Fruit fly (Drosophila melanogaster) whole organism, embryonic: ENCODE measurements around the gene CG33258.

ENCODE experiments used
- CG10274 ChIP-seq: fragments of 200-800 bp; sonication (Bioruptor generic); optimal IDR thresholded peaks from 3 replicates; lab custom pipeline; 2017; ENCODE audit warnings: missing biosample characterization, mild to moderate bottlenecking, missing genetic modification characterization
- CG11504 ChIP-seq: fragments of 200-800 bp; sonication (Bioruptor generic); optimal IDR thresholded peaks from 3 replicates; lab custom pipeline; 2019; ENCODE audit warnings: missing biosample characterization, mild to moderate bottlenecking, missing genetic modification characterization, moderate library complexity
- CG12071 ChIP-seq: fragments of 200-800 bp; sonication (Bioruptor generic); optimal IDR thresholded peaks from 3 replicates; lab custom pipeline; 2018; ENCODE audit warnings: missing biosample characterization, mild to moderate bottlenecking, missing genetic modification characterization
- CG1602 ChIP-seq: fragments of 200-800 bp; sonication (Bioruptor generic); optimal IDR thresholded peaks from 3 replicates; lab custom pipeline; 2016; ENCODE audit warnings: missing biosample characterization, missing genetic modification characterization
- CG16779 ChIP-seq: fragments of 200-800 bp; sonication (Bioruptor generic); IDR thresholded peaks from 2 replicates; pipeline ENCODE4 v1.3.6; 2022; ENCODE audit warnings: missing biosample characterization, missing genetic modification characterization
- CG17186 ChIP-seq: fragments of 200-800 bp; sonication (Bioruptor generic); optimal IDR thresholded peaks from 3 replicates; lab custom pipeline; 2017; ENCODE audit warnings: missing biosample characterization, missing genetic modification reagents, missing genetic modification characterization
- CG17385 ChIP-seq: fragments of 200-800 bp; sonication (Bioruptor generic); optimal IDR thresholded peaks from 3 replicates; lab custom pipeline; 2018; ENCODE audit warnings: missing biosample characterization, mild to moderate bottlenecking, missing genetic modification characterization
- CG18619 ChIP-seq: fragments of 200-800 bp; sonication (Bioruptor generic); optimal IDR thresholded peaks from 3 replicates; lab custom pipeline; 2017; ENCODE audit warnings: missing biosample characterization, mild to moderate bottlenecking, missing genetic modification characterization
- CG2116 ChIP-seq: fragments of 200-800 bp; sonication (Bioruptor generic); optimal IDR thresholded peaks from 3 replicates; lab custom pipeline; 2018; ENCODE audit warnings: missing biosample characterization, mild to moderate bottlenecking, missing genetic modification characterization
- CG2129 ChIP-seq: fragments of 200-800 bp; sonication (Bioruptor generic); IDR thresholded peaks from 2 replicates; pipeline ENCODE4 v1.3.6; 2022; ENCODE audit warnings: missing biosample characterization, missing genetic modification characterization; ENCODE audit not compliant: partially characterized antibody
- CG2678 ChIP-seq: fragments of 200-800 bp; sonication (Bioruptor generic); optimal IDR thresholded peaks from 3 replicates; lab custom pipeline; 2019; ENCODE audit warnings: missing biosample characterization, mild to moderate bottlenecking, missing genetic modification characterization, moderate library complexity
- CG30431 ChIP-seq: fragments of 200-800 bp; sonication (Bioruptor generic); optimal IDR thresholded peaks from 2 replicates; lab custom pipeline; 2017; ENCODE audit warnings: missing biosample characterization, missing genetic modification characterization
- CG3065 ChIP-seq: fragments of 200-800 bp; sonication (Bioruptor generic); optimal IDR thresholded peaks from 2 replicates; lab custom pipeline; 2016; ENCODE audit warnings: missing biosample characterization, missing genetic modification characterization
- CG3995 ChIP-seq: fragments of 200-800 bp; sonication (Bioruptor generic); optimal IDR thresholded peaks from 3 replicates; lab custom pipeline; 2016; ENCODE audit warnings: missing biosample characterization, missing genetic modification characterization
- CG6254 ChIP-seq: fragments of 200-800 bp; sonication (Bioruptor generic); optimal IDR thresholded peaks from 3 replicates; lab custom pipeline; 2017; ENCODE audit warnings: mild to moderate bottlenecking, missing biosample characterization, missing genetic modification reagents, missing genetic modification characterization
- CG7745 ChIP-seq: fragments of 200-800 bp; sonication (Bioruptor generic); optimal IDR thresholded peaks from 2 replicates; lab custom pipeline; 2018; ENCODE audit warnings: missing biosample characterization, mild to moderate bottlenecking, missing genetic modification characterization, moderate library complexity
- CoRest ChIP-seq: fragments of 200-800 bp; sonication (Bioruptor generic); optimal IDR thresholded peaks from 3 replicates; lab custom pipeline; 2018; ENCODE audit warnings: missing biosample characterization, mild to moderate bottlenecking, missing genetic modification characterization, moderate library complexity
- D ChIP-seq, 2 experiments: fragments of 200-800 bp in 1 of 2; fragments of >200 bp in 1 of 2; sonication (Bioruptor generic) in 1 of 2; optimal IDR thresholded peaks; 2 replicates in 1 of 2; 3 replicates in 1 of 2; lab custom pipeline; 2017; ENCODE audit warnings: mild to moderate bottlenecking in 1 of 2, missing biosample characterization in 1 of 2, missing genetic modification characterization in 1 of 2, missing genetic modification reagents in 1 of 2
- Ets97D ChIP-seq: fragments of 200-800 bp; sonication (Bioruptor generic); optimal IDR thresholded peaks from 3 replicates; lab custom pipeline; 2016; ENCODE audit warnings: missing biosample characterization, missing genetic modification characterization
- Fer1 ChIP-seq: fragments of 200-800 bp; sonication (Bioruptor generic); optimal IDR thresholded peaks from 2 replicates; lab custom pipeline; 2017; ENCODE audit warnings: missing biosample characterization, mild to moderate bottlenecking, missing genetic modification characterization
- HHEX ChIP-seq: fragments of 200-800 bp; sonication (Bioruptor generic); optimal IDR thresholded peaks from 3 replicates; lab custom pipeline; 2017; ENCODE audit warnings: missing biosample characterization, mild to moderate bottlenecking, missing genetic modification characterization, missing genetic modification reagents
- HLH3B ChIP-seq: fragments of 200-800 bp; sonication (Bioruptor generic); IDR thresholded peaks from 2 replicates; pipeline ENCODE4 v1.3.6; 2022; ENCODE audit warnings: missing biosample characterization, missing genetic modification characterization
- Hey ChIP-seq: fragments of 200-800 bp; sonication (Bioruptor generic); optimal IDR thresholded peaks from 3 replicates; lab custom pipeline; 2018; ENCODE audit warnings: missing biosample characterization, mild to moderate bottlenecking, missing genetic modification characterization
- Hr51 ChIP-seq, 2 experiments: fragments of 200-800 bp; sonication (Bioruptor generic); optimal IDR thresholded peaks; 2 replicates in 1 of 2; 3 replicates in 1 of 2; lab custom pipeline; 2016 to 2018; ENCODE audit warnings: missing biosample characterization in 2 of 2, missing genetic modification characterization in 2 of 2, mild to moderate bottlenecking in 1 of 2, moderate library complexity in 1 of 2
- NK7.1 ChIP-seq: fragments of 200-800 bp; sonication (Bioruptor generic); optimal IDR thresholded peaks from 3 replicates; lab custom pipeline; 2016; ENCODE audit warnings: missing biosample characterization, missing genetic modification characterization
- Six4 ChIP-seq: fragments of 200-800 bp; sonication (Bioruptor generic); optimal IDR thresholded peaks from 2 replicates; lab custom pipeline; 2016; ENCODE audit warnings: missing biosample characterization, missing genetic modification characterization
- ara ChIP-seq: fragments of 200-800 bp; sonication (Bioruptor generic); IDR thresholded peaks from 2 replicates; pipeline ENCODE4 v1.3.6; 2022; ENCODE audit warnings: missing biosample characterization, missing genetic modification characterization
- ash1 ChIP-seq: fragments of 200-800 bp; sonication (Bioruptor generic); optimal IDR thresholded peaks from 2 replicates; lab custom pipeline; 2018; ENCODE audit warnings: missing biosample characterization, mild to moderate bottlenecking, missing genetic modification characterization
- ato ChIP-seq: fragments of 200-800 bp; sonication (Bioruptor generic); IDR thresholded peaks from 2 replicates; pipeline ENCODE4 v1.3.6; 2022; ENCODE audit warnings: missing biosample characterization, missing genetic modification characterization; ENCODE audit not compliant: partially characterized antibody
- az2 ChIP-seq: fragments of 200-800 bp; sonication (Bioruptor generic); optimal IDR thresholded peaks from 3 replicates; lab custom pipeline; 2016; ENCODE audit warnings: missing biosample characterization, missing genetic modification characterization
- bigmax ChIP-seq: fragments of 200-800 bp; sonication (Bioruptor generic); optimal IDR thresholded peaks from 2 replicates; lab custom pipeline; 2018; ENCODE audit warnings: missing biosample characterization, mild to moderate bottlenecking, missing genetic modification characterization
- chif ChIP-seq, 2 experiments: fragments of 200-800 bp; sonication (Bioruptor generic); optimal IDR thresholded peaks; 3 replicates each; lab custom pipeline; 2016; ENCODE audit warnings: missing biosample characterization in 2 of 2, missing genetic modification characterization in 2 of 2
- dimm ChIP-seq: fragments of 200-800 bp; sonication (Bioruptor generic); IDR thresholded peaks from 2 replicates; pipeline ENCODE4 v1.3.6; 2022; ENCODE audit warnings: missing biosample characterization, missing genetic modification characterization
- exex ChIP-seq: fragments of 200-800 bp; sonication (Bioruptor generic); optimal IDR thresholded peaks from 4 replicates; lab custom pipeline; 2018; ENCODE audit warnings: missing biosample characterization, mild to moderate bottlenecking, missing genetic modification characterization, moderate library complexity
- eyg ChIP-seq: fragments of 200-800 bp; sonication (Bioruptor generic); optimal IDR thresholded peaks from 3 replicates; lab custom pipeline; 2016; ENCODE audit warnings: missing biosample characterization, missing genetic modification characterization
- insv ChIP-seq, 2 experiments: fragments of 200-800 bp; sonication (Bioruptor generic); optimal IDR thresholded peaks; 3 replicates each; lab custom pipeline; 2016 to 2018; ENCODE audit warnings: missing biosample characterization in 2 of 2, missing genetic modification characterization in 2 of 2
- nau ChIP-seq: fragments of 200-800 bp; sonication (Bioruptor generic); optimal IDR thresholded peaks from 3 replicates; lab custom pipeline; 2017; ENCODE audit warnings: missing biosample characterization, mild to moderate bottlenecking, missing genetic modification characterization, missing genetic modification reagents
- nerfin-2 ChIP-seq: fragments of 200-800 bp; sonication (Bioruptor generic); IDR thresholded peaks from 2 replicates; pipeline ENCODE4 v1.3.6; 2022; ENCODE audit warnings: missing biosample characterization, missing genetic modification characterization; ENCODE audit not compliant: partially characterized antibody
- pan ChIP-seq, 4 experiments: fragments of >200 bp in 3 of 4; fragments of 200-800 bp in 1 of 4; sonication (Bioruptor generic) in 1 of 4; optimal IDR thresholded peaks in 3 of 4; IDR thresholded peaks in 1 of 4; 2 replicates each; pipeline versions ENCODE4 v1.3.6 to Lab custom; 2017 to 2022; ENCODE audit warnings: missing biosample characterization in 2 of 4, missing genetic modification characterization in 2 of 4, mixed read lengths in 1 of 4
- slp2 ChIP-seq: fragments of 200-800 bp; sonication (Bioruptor generic); optimal IDR thresholded peaks from 2 replicates; lab custom pipeline; 2016; ENCODE audit warnings: missing biosample characterization, missing genetic modification characterization
- trem ChIP-seq: fragments of 200-800 bp; optimal IDR thresholded peaks from 3 replicates; lab custom pipeline; 2019; ENCODE audit warnings: missing biosample characterization, mild to moderate bottlenecking, missing genetic modification characterization, moderate library complexity
- tup ChIP-seq: fragments of 200-800 bp; sonication (Bioruptor generic); optimal IDR thresholded peaks from 2 replicates; lab custom pipeline; 2016; ENCODE audit warnings: missing biosample characterization, mild to moderate bottlenecking, missing genetic modification characterization, moderate library complexity
- tx ChIP-seq: fragments of 200-800 bp; sonication (Bioruptor generic); optimal IDR thresholded peaks from 2 replicates; lab custom pipeline; 2016; ENCODE audit warnings: missing biosample characterization, missing genetic modification characterization
- vnd ChIP-seq: fragments of 200-800 bp; sonication (Bioruptor generic); IDR thresholded peaks from 3 replicates; pipeline ENCODE4 v1.3.6; 2022; ENCODE audit warnings: missing biosample characterization, missing genetic modification characterization; ENCODE audit not compliant: partially characterized antibody
- vvl ChIP-seq: fragments of 200-800 bp; sonication (Bioruptor generic); IDR thresholded peaks from 2 replicates; pipeline ENCODE4 v1.3.6; 2022; ENCODE audit warnings: missing biosample characterization, missing genetic modification characterization
- wdn ChIP-seq: fragments of 200-800 bp; sonication (Bioruptor generic); IDR thresholded peaks from 2 replicates; pipeline ENCODE4 v1.3.6; 2022; ENCODE audit warnings: missing biosample characterization, missing genetic modification characterization
- zen2 ChIP-seq: fragments of 200-800 bp; sonication (Bioruptor generic); IDR thresholded peaks from 3 replicates; pipeline ENCODE4 v1.3.6; 2022; ENCODE audit warnings: missing biosample characterization, missing genetic modification characterization; ENCODE audit not compliant: partially characterized antibody

CG33258 gene

DNA sequence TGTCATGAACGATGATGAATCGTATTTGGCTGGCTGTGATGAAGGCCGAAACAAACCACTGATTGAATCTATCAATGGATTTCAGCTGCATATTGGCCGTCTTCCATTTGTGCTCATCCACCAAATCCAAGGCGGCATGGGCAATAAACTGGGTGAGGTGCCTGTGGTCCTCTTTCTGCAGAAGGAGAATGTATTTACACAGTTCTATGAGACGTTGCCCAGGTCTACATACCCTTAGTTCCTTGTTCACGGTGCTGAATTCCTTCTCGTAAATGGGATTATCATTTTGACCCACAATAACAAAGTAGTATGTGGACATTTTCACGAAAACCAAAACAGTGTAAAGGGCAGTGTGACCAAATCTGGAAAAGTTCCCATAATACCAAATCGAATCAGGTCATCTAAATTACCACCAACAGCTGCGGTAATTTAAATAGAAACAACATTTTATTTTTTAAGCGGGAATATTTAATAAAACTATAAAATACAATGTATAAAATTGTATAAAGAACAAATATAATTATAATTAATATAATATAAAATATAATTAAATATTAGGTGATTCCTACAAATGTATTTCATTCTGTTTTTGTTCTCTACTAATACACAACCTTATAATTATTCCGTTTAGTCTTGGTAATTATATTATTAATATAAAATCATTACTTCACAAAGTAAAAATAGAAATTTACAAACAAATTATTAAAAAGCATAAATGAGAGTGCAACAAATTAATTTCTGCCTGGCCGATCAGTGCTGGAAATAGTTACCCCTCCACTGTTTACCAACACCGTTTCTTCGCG, 49.1 kb downstream of the CG33258 start, which contains the start of the genes Trs20 and elg1 (continued):
- TF ChIP-seq D (optimal IDR thresholded peaks at IDR 0.05; lab: Kevin White, UChicago): no peak
- TF ChIP-seq D (GFP tag; optimal IDR thresholded peaks at IDR 0.05; lab: Kevin White, UChicago): peak; percentile 17
- TF ChIP-seq CoRest (tag; lab: Kevin White, UChicago): peak; percentile 74
- no peak for TF ChIP-seq CG7745
- no peak for TF ChIP-seq CG17186 (GFP tag; lab: Kevin White, UChicago)
- TF ChIP-seq tx (GFP tag; lab: Kevin White, UChicago): no peak
- peak; percentile 56 for TF ChIP-seq trem (tag; lab: Kevin White, UChicago)
- no peak for TF ChIP-seq vnd (GFP tag; lab: Robert Waterston, UW)
- no peak for TF ChIP-seq nau (GFP tag; lab: Kevin White, UChicago)
- TF ChIP-seq CG3065 (GFP tag; lab: Kevin White, UChicago): no peak
- peak; percentile 54; the same call in 1 of the 2 replicates for TF ChIP-seq HLH3B (GFP tag; lab: Robert Waterston, UW)
- TF ChIP-seq vvl (GFP tag; lab: Robert Waterston, UW): peak; percentile 62
- peak; percentile 78 for TF ChIP-seq CG2678 (tag; lab: Kevin White, UChicago)
- no peak for TF ChIP-seq ash1 (GFP tag; lab: Kevin White, UChicago)
- TF ChIP-seq eyg: no peak
- no peak for TF ChIP-seq CG16779 (GFP tag; lab: Robert Waterston, UW)
- TF ChIP-seq CG1602: peak; percentile 35
- no peak for TF ChIP-seq Hey (tag; lab: Kevin White, UChicago)
- peak; percentile 54 for TF ChIP-seq exex (tag; lab: Kevin White, UChicago)
- no peak for TF ChIP-seq chif (GFP tag; optimal IDR thresholded peaks at IDR 0.05; lab: Kevin White, UChicago)
- no peak for TF ChIP-seq CG11504
- TF ChIP-seq HHEX: no peak
- no peak for TF ChIP-seq tup (GFP tag; lab: Kevin White, UChicago)
- TF ChIP-seq CG12071: no peak
- no peak for TF ChIP-seq CG6254
- no peak for TF ChIP-seq Six4
- TF ChIP-seq Fer1 (GFP tag; lab: Kevin White, UChicago): peak; percentile 58
- TF ChIP-seq wdn (GFP tag; lab: Robert Waterston, UW): no peak
- no peak for TF ChIP-seq nerfin-2 (GFP tag; lab: Robert Waterston, UW)
- no peak for TF ChIP-seq CG3995
- TF ChIP-seq bigmax (GFP tag; lab: Kevin White, UChicago): no peak
- no peak for TF ChIP-seq CG2129 (GFP tag; lab: Robert Waterston, UW)
- TF ChIP-seq az2: peak; percentile 29
- no peak for TF ChIP-seq CG10274 (GFP tag; lab: Kevin White, UChicago)
- TF ChIP-seq zen2 (GFP tag; lab: Robert Waterston, UW): no peak
- TF ChIP-seq slp2 (GFP tag; lab: Kevin White, UChicago): no peak
- TF ChIP-seq Hr51 (GFP tag; optimal IDR thresholded peaks at IDR 0.05; lab: Kevin White, UChicago): no peak
- TF ChIP-seq CG30431 (GFP tag; lab: Kevin White, UChicago): no peak
- peak; percentile 16 for TF ChIP-seq Ets97D (GFP tag; lab: Kevin White, UChicago)
- no peak for TF ChIP-seq NK7.1 (GFP tag; lab: Kevin White, UChicago)
- TF ChIP-seq CG18619 (GFP tag; lab: Kevin White, UChicago): peak; percentile 14
- TF ChIP-seq dimm (GFP tag; lab: Robert Waterston, UW): no peak
- TF ChIP-seq insv (GFP tag; optimal IDR thresholded peaks at IDR 0.05; lab: Kevin White, UChicago): peak in 1 of 2 experiments; percentile 35
- no peak for TF ChIP-seq pan (optimal IDR thresholded peaks at IDR 0.05; lab: Kevin White, UChicago)
- TF ChIP-seq pan (GFP tag; optimal IDR thresholded peaks at IDR 0.05 in 1 of 2, IDR thresholded peaks at IDR 0.05 in 1 of 2): peak in 1 of 2 experiments; percentile 11
- TF ChIP-seq ara (GFP tag; lab: Robert Waterston, UW): no peak
- peak; percentile 60 for TF ChIP-seq CG17385
- no peak for TF ChIP-seq ato
- TF ChIP-seq CG2116 (GFP tag; lab: Kevin White, UChicago): peak; percentile 39
